Fruit fly (Drosophila melanogaster): Measurements from ENCODE around the gene Sap47.
A peak's percentile ranks its signal among the peaks of the same experiment; 100 is the strongest.
"Not testable (repeated sequence)": the region's sequence is repeated elsewhere in the genome, so short reads cannot be mapped to it uniquely, and the experiment has no call there.

Gene Sap47

dm6 chr3R:15904543-15904942 lies 30.4 kb upstream of the Sap47 start, which contains the start of gene glob1:
glob1 (minus strand) TSS chr3R:15904643.
- not testable (repeated sequence) for TF ChIP-seq CG17806 (tag; optimal IDR thresholded peaks at IDR 0.05); CG8159 (tag; optimal IDR thresholded peaks at IDR 0.05); CG13204 (GFP tag; optimal IDR thresholded peaks at IDR 0.05)

dm6 chr3R:15908098-15908497 lies 26.8 kb upstream of the Sap47 start, which contains the start of gene EndoU:
EndoU (plus strand) TSS chr3R:15908398.
- TF ChIP-seq CG14655 (GFP tag; optimal IDR thresholded peaks at IDR 0.05); CG15710 (tag; optimal IDR thresholded peaks at IDR 0.05); CG8301 (tag; optimal IDR thresholded peaks at IDR 0.05): not testable (repeated sequence)

dm6 chr3R:15913231-15913630 lies 21.7 kb upstream of the Sap47 start:
- TF ChIP-seq CG14655 (GFP tag; optimal IDR thresholded peaks at IDR 0.05) (no peak), CG4496 (GFP tag; IDR thresholded peaks at IDR 0.05) (no peak), CG34367 (tag; optimal IDR thresholded peaks at IDR 0.05) (no peak), EcR (GFP tag; optimal IDR thresholded peaks at IDR 0.05) (no peak)

- TF ChIP-seq CG13204 (GFP tag; optimal IDR thresholded peaks at IDR 0.05): no peak
- no peak for TF ChIP-seq CG14655 (GFP tag; optimal IDR thresholded peaks at IDR 0.05)
- no peak for TF ChIP-seq rn (GFP tag; IDR thresholded peaks at IDR 0.05)
- no peak for TF ChIP-seq CG15710 (tag; optimal IDR thresholded peaks at IDR 0.05)
- no peak for TF ChIP-seq fd96Ca (GFP tag; IDR thresholded peaks at IDR 0.05)
- TF ChIP-seq CG32121 (GFP tag; IDR thresholded peaks at IDR 0.05): no peak
- no peak for TF ChIP-seq Pif1B (GFP tag; optimal IDR thresholded peaks at IDR 0.05)
- no peak for TF ChIP-seq CG4496 (GFP tag; IDR thresholded peaks at IDR 0.05)
- TF ChIP-seq CG34367 (tag; optimal IDR thresholded peaks at IDR 0.05): no peak
- no peak for TF ChIP-seq Ets98B (GFP tag; IDR thresholded peaks at IDR 0.05)
- TF ChIP-seq CG10348 (GFP tag; IDR thresholded peaks at IDR 0.05): no peak
- no peak for TF ChIP-seq CG9948 (tag; optimal IDR thresholded peaks at IDR 0.05)
- no peak for TF ChIP-seq CG8159 (tag; optimal IDR thresholded peaks at IDR 0.05)
- no peak for TF ChIP-seq EcR (GFP tag; optimal IDR thresholded peaks at IDR 0.05)
- no peak for TF ChIP-seq Pif1A (GFP tag; optimal IDR thresholded peaks at IDR 0.05)
- no peak for TF ChIP-seq CG17806 (tag; optimal IDR thresholded peaks at IDR 0.05)
- no peak for TF ChIP-seq gl (tag; optimal IDR thresholded peaks at IDR 0.05)
- TF ChIP-seq CG12605 (GFP tag; IDR thresholded peaks at IDR 0.05): no peak
Observed at dm6 chr3R:15917907-15918306, 17.0 kb upstream of the Sap47 start, which contains the start of gene CG45105. CG45105 (minus strand) TSS chr3R:15918007.

- peak; percentile 97 for TF ChIP-seq fd96Ca (GFP tag; IDR thresholded peaks at IDR 0.05)
- TF ChIP-seq CG15710 (tag; optimal IDR thresholded peaks at IDR 0.05): peak; percentile 93
- TF ChIP-seq rn (GFP tag; IDR thresholded peaks at IDR 0.05): peak; percentile 96
- TF ChIP-seq D1 (tag; optimal IDR thresholded peaks at IDR 0.05): peak; percentile 90
- peak; percentile 97 for TF ChIP-seq CG8301 (tag; optimal IDR thresholded peaks at IDR 0.05)
- peak; percentile 96 for TF ChIP-seq CG17806 (tag; optimal IDR thresholded peaks at IDR 0.05)
- peak; percentile 89 for TF ChIP-seq gl (tag; optimal IDR thresholded peaks at IDR 0.05)
- TF ChIP-seq CG10348 (GFP tag; IDR thresholded peaks at IDR 0.05): peak; percentile 75
- TF ChIP-seq CG9948 (tag; optimal IDR thresholded peaks at IDR 0.05): peak; percentile 95
- peak; percentile 95 for TF ChIP-seq Ets98B (GFP tag; IDR thresholded peaks at IDR 0.05)
- TF ChIP-seq CG34367 (tag; optimal IDR thresholded peaks at IDR 0.05): peak; percentile 97
- peak; percentile 94 for TF ChIP-seq CG8159 (tag; optimal IDR thresholded peaks at IDR 0.05)
- TF ChIP-seq CG12605 (GFP tag; IDR thresholded peaks at IDR 0.05): peak; percentile 95
- peak; percentile 98 for TF ChIP-seq CG13204 (GFP tag; optimal IDR thresholded peaks at IDR 0.05)
- peak; percentile 98 for TF ChIP-seq Pif1B (GFP tag; optimal IDR thresholded peaks at IDR 0.05)
- peak; percentile 97 for TF ChIP-seq CG14655 (GFP tag; optimal IDR thresholded peaks at IDR 0.05)
- peak; percentile 97 for TF ChIP-seq CG4496 (GFP tag; IDR thresholded peaks at IDR 0.05)
- TF ChIP-seq CG32121 (GFP tag; IDR thresholded peaks at IDR 0.05): peak; percentile 92
- peak; percentile 96 for TF ChIP-seq Snoo (tag; optimal IDR thresholded peaks at IDR 0.05)
- TF ChIP-seq EcR (GFP tag; optimal IDR thresholded peaks at IDR 0.05): peak; percentile 69
- TF ChIP-seq Pif1A (GFP tag; optimal IDR thresholded peaks at IDR 0.05): peak; percentile 96
Observed at dm6 chr3R:15919367-15920228, 15.3 kb upstream of the Sap47 start.

dm6 chr3R:15920229-15920533 lies 14.7 kb upstream of the Sap47 start:
- TF ChIP-seq CG14655 (GFP tag; optimal IDR thresholded peaks at IDR 0.05) (peak; percentile 1), CG32121 (GFP tag; IDR thresholded peaks at IDR 0.05) (peak; percentile 6; the same call in 1 of the 2 replicates), CG10348 (GFP tag; IDR thresholded peaks at IDR 0.05) (no peak)

- TF ChIP-seq Ets98B (GFP tag; IDR thresholded peaks at IDR 0.05) (peak; percentile 63), CG32121 (GFP tag; IDR thresholded peaks at IDR 0.05) (peak; percentile 29; the same call in 1 of the 2 replicates), CG13204 (GFP tag; optimal IDR thresholded peaks at IDR 0.05) (peak; percentile 67), EcR (GFP tag; optimal IDR thresholded peaks at IDR 0.05) (peak; percentile 53), CG17806 (tag; optimal IDR thresholded peaks at IDR 0.05) (no peak), CG14655 (GFP tag; optimal IDR thresholded peaks at IDR 0.05) (no peak), CG15710 (tag; optimal IDR thresholded peaks at IDR 0.05) (peak; percentile 4), CG12605 (GFP tag; IDR thresholded peaks at IDR 0.05) (peak; percentile 59; the same call in 1 of the 2 replicates), CG10348 (GFP tag; IDR thresholded peaks at IDR 0.05) (no peak), gl (tag; optimal IDR thresholded peaks at IDR 0.05) (peak; percentile 17), fd96Ca (GFP tag; IDR thresholded peaks at IDR 0.05) (peak; percentile 48; the same call in 1 of the 3 replicates), CG4496 (GFP tag; IDR thresholded peaks at IDR 0.05) (peak; percentile 69), D1 (tag; optimal IDR thresholded peaks at IDR 0.05) (no peak)
Observed at dm6 chr3R:15920751-15921156, 14.1 kb upstream of the Sap47 start, which contains the start of gene Fbxl7. Fbxl7 (plus strand) TSS chr3R:15920898.
